Fruit fly (Drosophila melanogaster): Measurements from ENCODE around the gene EMC2A.

The EMC2A gene

dm6 chr3R:17002218-17003110 lies 6.6 kb upstream of the EMC2A start, which contains the start of the genes Sf3a1 and Irc (continued):
- TF ChIP-seq CG7963 (GFP tag; IDR thresholded peaks at IDR 0.05; ENCODE audit: partially characterized antibody) = peak; percentile 90
- TF ChIP-seq ERR (GFP tag; optimal IDR thresholded peaks at IDR 0.05) = peak; percentile 25
- TF ChIP-seq bab2 (GFP tag; optimal IDR thresholded peaks at IDR 0.05) = peak; percentile 13
- TF ChIP-seq CG3847 (GFP tag; IDR thresholded peaks at IDR 0.05) = peak; percentile 51; the same call in 1 of the 2 replicates
- peak; percentile 38 for TF ChIP-seq hkb (optimal IDR thresholded peaks at IDR 0.05)
- TF ChIP-seq hkb (GFP tag; IDR thresholded peaks at IDR 0.05) = 0 out of 2 replicates have a peak, but pooled peaks have one; percentile 27
- no peak for TF ChIP-seq CG7928 (GFP tag; optimal IDR thresholded peaks at IDR 0.05)
- peak; percentile 98 for TF ChIP-seq CG13287 (GFP tag; IDR thresholded peaks at IDR 0.05; ENCODE audit: partially characterized antibody)
- peak; percentile 82 for TF ChIP-seq stwl (tag; optimal IDR thresholded peaks at IDR 0.05)
- TF ChIP-seq Doc3 (GFP tag; IDR thresholded peaks at IDR 0.05; ENCODE audit: partially characterized antibody) = peak; percentile 93
- peak; percentile 8 for TF ChIP-seq CG9817 (tag; optimal IDR thresholded peaks at IDR 0.05)
- TF ChIP-seq Eip74EF (GFP tag; optimal IDR thresholded peaks at IDR 0.05) = peak in 1 of 2 experiments; percentile 29
- peak; percentile 93 for TF ChIP-seq CG16813 (GFP tag; IDR thresholded peaks at IDR 0.05; ENCODE audit: partially characterized antibody)
- TF ChIP-seq CG15696 (tag; optimal IDR thresholded peaks at IDR 0.05) = no peak
- TF ChIP-seq amos (GFP tag; IDR thresholded peaks at IDR 0.05; ENCODE audit: partially characterized antibody) = peak; percentile 98
- peak; percentile 71; the same call in 1 of the 3 replicates for TF ChIP-seq CG2199 (GFP tag; IDR thresholded peaks at IDR 0.05)
- TF ChIP-seq repo (GFP tag; optimal IDR thresholded peaks at IDR 0.05) = peak; percentile 20
- peak; percentile 93 for TF ChIP-seq hb (GFP tag; IDR thresholded peaks at IDR 0.05; ENCODE audit: partially characterized antibody)
- 0 out of 2 replicates have a peak, but pooled peaks have one; percentile 19 for TF ChIP-seq CG17328 (GFP tag; IDR thresholded peaks at IDR 0.05)
- TF ChIP-seq CG2120 (GFP tag; optimal IDR thresholded peaks at IDR 0.05) = peak; percentile 67
- peak; percentile 52 for TF ChIP-seq CG14710 (tag; optimal IDR thresholded peaks at IDR 0.05)
- no peak for TF ChIP-seq Vsx1 (GFP tag; optimal IDR thresholded peaks at IDR 0.05)
- TF ChIP-seq CG34224 (GFP tag; IDR thresholded peaks at IDR 0.05; ENCODE audit: partially characterized antibody) = peak; percentile 95
- peak; percentile 58; the same call in 1 of the 2 replicates for TF ChIP-seq slbo (GFP tag; IDR thresholded peaks at IDR 0.05)
- TF ChIP-seq Camta (GFP tag; optimal IDR thresholded peaks at IDR 0.05) = peak; percentile 25
- TF ChIP-seq ftz-f1 (GFP tag; optimal IDR thresholded peaks at IDR 0.05) = peak; percentile 2
- no peak for TF ChIP-seq Six4 (GFP tag; optimal IDR thresholded peaks at IDR 0.05)
- peak; percentile 39; the same call in 1 of the 2 replicates for TF ChIP-seq sob (GFP tag; IDR thresholded peaks at IDR 0.05)
- TF ChIP-seq Fer1 (GFP tag; optimal IDR thresholded peaks at IDR 0.05) = peak; percentile 9
- TF ChIP-seq CG1647 (GFP tag; optimal IDR thresholded peaks at IDR 0.05) = peak; percentile 11
- TF ChIP-seq ato (GFP tag; IDR thresholded peaks at IDR 0.05; ENCODE audit: partially characterized antibody) = peak; percentile 94
- TF ChIP-seq mld (GFP tag; IDR thresholded peaks at IDR 0.05; ENCODE audit: partially characterized antibody) = peak; percentile 91
- peak; percentile 13 for TF ChIP-seq Chrac-16 (GFP tag; optimal IDR thresholded peaks at IDR 0.05)
- TF ChIP-seq CG2129 (GFP tag; IDR thresholded peaks at IDR 0.05; ENCODE audit: partially characterized antibody) = peak; percentile 86
- TF ChIP-seq az2 (GFP tag; optimal IDR thresholded peaks at IDR 0.05) = no peak
- no peak for TF ChIP-seq HLH3B (GFP tag; IDR thresholded peaks at IDR 0.05)
- peak; percentile 94 for TF ChIP-seq tna (GFP tag; IDR thresholded peaks at IDR 0.05; ENCODE audit: partially characterized antibody)
- peak; percentile 26 for TF ChIP-seq Side (GFP tag; optimal IDR thresholded peaks at IDR 0.05)
- TF ChIP-seq CG9932 (GFP tag; IDR thresholded peaks at IDR 0.05) = peak; percentile 75
- TF ChIP-seq CG12659 (GFP tag; optimal IDR thresholded peaks at IDR 0.05) = peak; percentile 59
- no peak for TF ChIP-seq CG8290 (GFP tag; optimal IDR thresholded peaks at IDR 0.05)
- peak in 1 of 2 experiments; percentile 76 for TF ChIP-seq CG8290 (tag; optimal IDR thresholded peaks at IDR 0.05)
- no peak for TF ChIP-seq CG10979 (tag; optimal IDR thresholded peaks at IDR 0.05)
- TF ChIP-seq CG34376 (GFP tag; optimal IDR thresholded peaks at IDR 0.05) = peak; percentile 91
- TF ChIP-seq Rfx (GFP tag; IDR thresholded peaks at IDR 0.05) = peak; percentile 73
- no peak for TF ChIP-seq Nf-YA (GFP tag; IDR thresholded peaks at IDR 0.05)
- TF ChIP-seq CG10267 (tag; optimal IDR thresholded peaks at IDR 0.05) = peak; percentile 42
